Fruit fly (Drosophila melanogaster) whole organism, pupa: ENCODE data around the gene Pus1.

Experiments used
- CG12605 ChIP-seq: fragments of 200-800 bp; sonication (Bioruptor generic); IDR thresholded peaks from 2 replicates; pipeline ENCODE4 v1.3.6; 2022; ENCODE audit warnings: missing biosample characterization, missing genetic modification characterization
- CG8159 ChIP-seq: fragments of 200-800 bp; sonication (Bioruptor generic); optimal IDR thresholded peaks from 3 replicates; lab custom pipeline; 2018; ENCODE audit warnings: missing biosample characterization, mild to moderate bottlenecking, missing genetic modification characterization, moderate library complexity
- Ets98B ChIP-seq: fragments of 200-800 bp; sonication (Bioruptor generic); IDR thresholded peaks from 2 replicates; pipeline ENCODE4 v1.3.6; 2022; ENCODE audit warnings: missing biosample characterization, missing genetic modification characterization
- fd96Ca ChIP-seq: fragments of 200-800 bp; sonication (Bioruptor generic); IDR thresholded peaks from 3 replicates; pipeline ENCODE4 v1.3.6; 2022; ENCODE audit warnings: missing biosample characterization, missing genetic modification characterization
- rn ChIP-seq: fragments of 200-800 bp; sonication (Bioruptor generic); IDR thresholded peaks from 2 replicates; pipeline ENCODE4 v1.3.6; 2022; ENCODE audit warnings: missing biosample characterization, missing genetic modification characterization

- TF ChIP-seq CG8159 (tag; lab: Kevin White, UChicago): no peak
- no peak for TF ChIP-seq rn (GFP tag; lab: Robert Waterston, UW)
- 0 out of 2 replicates have a peak, but pooled peaks have one; percentile 22 for TF ChIP-seq CG12605 (GFP tag; lab: Robert Waterston, UW)
- peak; percentile 55; the same call in 2 of the 3 replicates for TF ChIP-seq fd96Ca
- TF ChIP-seq Ets98B: peak; percentile 60
These were observed 43.2 kb downstream of the Pus1 start for dm6 chr3R:20549017-20549854.
